Fruit fly (Drosophila melanogaster): ENCODE data around the gene CG44362.

The CG44362 gene

DNA sequence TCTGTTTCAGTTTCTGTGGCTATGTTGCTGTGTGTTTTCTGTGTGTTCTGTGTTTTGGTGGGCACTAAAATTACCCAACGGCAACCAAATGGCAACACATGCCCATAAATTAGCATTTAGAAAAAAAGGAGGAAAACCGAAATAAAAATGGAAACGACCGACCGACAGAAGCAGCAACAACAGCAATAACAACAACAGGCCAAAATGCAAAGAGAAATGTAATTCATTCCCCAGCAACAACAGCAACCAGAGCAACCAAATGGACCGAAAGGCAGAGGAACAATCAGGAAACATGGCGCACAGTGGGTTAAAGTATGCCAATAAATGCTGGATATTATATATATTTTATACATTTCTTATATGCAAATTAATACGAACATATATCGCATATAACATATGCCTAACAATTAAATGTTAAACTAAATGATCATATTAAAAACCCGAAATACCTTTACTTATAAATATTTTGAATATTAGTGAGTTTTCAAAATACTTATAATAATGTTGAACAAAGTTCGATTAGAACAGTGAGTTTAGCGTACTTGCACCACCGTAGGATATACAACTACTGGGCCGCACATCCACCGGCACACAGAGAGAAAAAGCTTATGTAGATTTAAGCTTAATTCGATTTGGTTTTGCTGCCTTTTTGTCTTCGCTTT, 8.2 kb upstream of the CG44362 start (continued):
- TF ChIP-seq CG11294 (GFP tag; IDR thresholded peaks at IDR 0.05): no peak
- peak; percentile 72 for TF ChIP-seq CG6276 (GFP tag; optimal IDR thresholded peaks at IDR 0.05)
- TF ChIP-seq fd85E (GFP tag; optimal IDR thresholded peaks at IDR 0.05): peak; percentile 45
- peak; percentile 31 for TF ChIP-seq CG11902 (GFP tag; optimal IDR thresholded peaks at IDR 0.05)
- peak; percentile 75 for TF ChIP-seq CG9139 (GFP tag; optimal IDR thresholded peaks at IDR 0.05)
- TF ChIP-seq esn (GFP tag; optimal IDR thresholded peaks at IDR 0.05): peak; percentile 83
- peak; percentile 82 for TF ChIP-seq achi (GFP tag; optimal IDR thresholded peaks at IDR 0.05)
- peak; percentile 82 for TF ChIP-seq CG34406 (GFP tag; optimal IDR thresholded peaks at IDR 0.05)
- peak; percentile 78 for TF ChIP-seq OdsH (GFP tag; optimal IDR thresholded peaks at IDR 0.05)
- peak; percentile 80 for TF ChIP-seq Ets96B (tag; optimal IDR thresholded peaks at IDR 0.05)
- TF ChIP-seq CG1621 (tag; optimal IDR thresholded peaks at IDR 0.05): peak; percentile 46
- peak; percentile 77 for TF ChIP-seq acj6 (GFP tag; optimal IDR thresholded peaks at IDR 0.05)
- peak; percentile 81 to 87 for TF ChIP-seq ss (GFP tag; optimal IDR thresholded peaks at IDR 0.05)
- TF ChIP-seq CG8319 (GFP tag; optimal IDR thresholded peaks at IDR 0.05): peak; percentile 3
- TF ChIP-seq CG3032 (tag; optimal IDR thresholded peaks at IDR 0.05): peak; percentile 79
- TF ChIP-seq eg (GFP tag; IDR thresholded peaks at IDR 0.05): peak; percentile 79

dm6 chr3L:11393806-11394205, 3.5 kb upstream of the CG44362 start:
- no peak for TF ChIP-seq Smox (GFP tag; optimal IDR thresholded peaks at IDR 0.05)
- 0 out of 3 replicates have a peak, but pooled peaks have one; percentile 45 for TF ChIP-seq CG6163 (GFP tag; IDR thresholded peaks at IDR 0.05)
- TF ChIP-seq Gug (GFP tag; IDR thresholded peaks at IDR 0.05): no peak

DNA sequence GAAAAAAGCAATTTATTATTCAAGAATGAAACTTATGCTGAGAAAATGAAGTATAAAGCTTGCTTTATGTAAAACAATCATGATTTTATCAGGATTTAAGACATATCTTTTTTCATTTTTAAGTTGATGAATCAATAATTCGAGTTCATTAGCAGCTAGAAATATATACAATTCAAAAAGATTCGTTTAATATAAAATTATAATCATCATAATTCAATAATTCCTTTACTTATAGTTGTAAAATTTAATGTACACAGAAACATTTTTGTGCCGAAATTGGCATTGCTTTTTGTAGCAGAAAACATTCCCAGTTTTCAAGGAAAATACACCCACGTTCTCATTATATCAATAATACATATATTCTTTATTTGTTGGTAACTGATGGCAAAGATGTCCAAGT, 3.0 kb upstream of the CG44362 start, which contains the start of gene CG11726:
CG11726 (plus strand) TSS at position 301 of the 400 bp plus-strand sequence.
- TF ChIP-seq Ets21C (GFP tag; optimal IDR thresholded peaks at IDR 0.05) (no peak), CG6163 (GFP tag; IDR thresholded peaks at IDR 0.05) (no peak), CG8632 (GFP tag; optimal IDR thresholded peaks at IDR 0.05) (no peak), CG32006 (GFP tag; optimal IDR thresholded peaks at IDR 0.05) (no peak), fd59A (GFP tag; optimal IDR thresholded peaks at IDR 0.05) (no peak), eg (GFP tag; IDR thresholded peaks at IDR 0.05) (no peak), Smox (GFP tag; optimal IDR thresholded peaks at IDR 0.05) (no peak), CG7368 (GFP tag; optimal IDR thresholded peaks at IDR 0.05) (no peak), CG10669 (GFP tag; optimal IDR thresholded peaks at IDR 0.05) (no peak), CG6854 (GFP tag; optimal IDR thresholded peaks at IDR 0.05) (no peak), Sox102F (GFP tag; optimal IDR thresholded peaks at IDR 0.05) (no peak), CG31627 (GFP tag; optimal IDR thresholded peaks at IDR 0.05) (no peak), CG34406 (GFP tag; optimal IDR thresholded peaks at IDR 0.05) (no peak), spab (GFP tag; optimal IDR thresholded peaks at IDR 0.05) (no peak), Eip93F (GFP tag; optimal IDR thresholded peaks at IDR 0.05) (no peak), CG4318 (GFP tag; optimal IDR thresholded peaks at IDR 0.05) (no peak), Hr38 (GFP tag; optimal IDR thresholded peaks at IDR 0.05) (no peak), acj6 (GFP tag; optimal IDR thresholded peaks at IDR 0.05) (no peak), lz (GFP tag; optimal IDR thresholded peaks at IDR 0.05) (no peak)

- TF ChIP-seq ss (GFP tag; optimal IDR thresholded peaks at IDR 0.05) (peak in 1 of 2 experiments; percentile 28), CG6808 (GFP tag; optimal IDR thresholded peaks at IDR 0.05) (peak; percentile 8), CG16779 (tag; optimal IDR thresholded peaks at IDR 0.05) (no peak), CG6854 (GFP tag; optimal IDR thresholded peaks at IDR 0.05) (no peak), CG10631 (GFP tag; optimal IDR thresholded peaks at IDR 0.05) (peak; percentile 11), CG34406 (GFP tag; optimal IDR thresholded peaks at IDR 0.05) (peak; percentile 4), CG3032 (tag; optimal IDR thresholded peaks at IDR 0.05) (peak; percentile 14), CG1621 (tag; optimal IDR thresholded peaks at IDR 0.05) (no peak), eg (GFP tag; IDR thresholded peaks at IDR 0.05) (0 out of 3 replicates have a peak, but pooled peaks have one; percentile 29), Ets96B (tag; optimal IDR thresholded peaks at IDR 0.05) (peak; percentile 32), acj6 (GFP tag; optimal IDR thresholded peaks at IDR 0.05) (no peak), svp (GFP tag) (peak; percentile 48), Eip75B (GFP tag; optimal IDR thresholded peaks at IDR 0.05) (peak; percentile 8), achi (GFP tag; optimal IDR thresholded peaks at IDR 0.05) (peak; percentile 24), CG32006 (GFP tag; optimal IDR thresholded peaks at IDR 0.05) (peak; percentile 31), topi (GFP tag; optimal IDR thresholded peaks at IDR 0.05) (no peak), dsx (GFP tag; optimal IDR thresholded peaks at IDR 0.05; ENCODE audit: poor library complexity, severe bottlenecking) (peak; percentile 59), esn (GFP tag; optimal IDR thresholded peaks at IDR 0.05) (peak; percentile 12), Eip78C (GFP tag) (peak; percentile 68), Eip93F (GFP tag; optimal IDR thresholded peaks at IDR 0.05) (no peak)
These were observed 1.2 kb downstream of the CG44362 start for dm6 chr3L:11398484-11399088.
